Fruit fly (Drosophila melanogaster) whole organism, wandering third instar larva: Measurements from ENCODE around the gene CG7376.

Experiments
- Abd-B ChIP-seq: fragments of >200 bp; optimal IDR thresholded peaks from 2 replicates; lab custom pipeline; 2017; ENCODE audit warnings: missing biosample characterization, missing genetic modification characterization
- Hnf4 ChIP-seq: fragments of 200-800 bp; sonication (Bioruptor generic); optimal IDR thresholded peaks from 2 replicates; lab custom pipeline; 2016; ENCODE audit warnings: missing biosample characterization, mild to moderate bottlenecking, missing genetic modification characterization
- Hr83 ChIP-seq: fragments of 200-300 bp; sonication (Bioruptor generic); optimal IDR thresholded peaks from 2 replicates; lab custom pipeline; 2016; ENCODE audit warnings: missing biosample characterization, mild to moderate bottlenecking, missing genetic modification characterization, moderate library complexity; ENCODE audit not compliant: poor library complexity, severe bottlenecking
- Jra ChIP-seq: sonication (Bioruptor generic); optimal IDR thresholded peaks from 2 replicates; lab custom pipeline; 2016; ENCODE audit warnings: missing biosample characterization, missing genetic modification characterization
- Mio ChIP-seq: sonication (Bioruptor generic); optimal IDR thresholded peaks from 2 replicates; lab custom pipeline; 2016; ENCODE audit warnings: missing biosample characterization, missing genetic modification characterization
- dsf ChIP-seq: sonication (Bioruptor generic); optimal IDR thresholded peaks from 2 replicates; lab custom pipeline; 2016; ENCODE audit warnings: missing biosample characterization, missing genetic modification characterization, borderline replicate concordance
- ey ChIP-seq: fragments of 200-800 bp; sonication (Bioruptor generic); optimal IDR thresholded peaks from 2 replicates; lab custom pipeline; 2016; ENCODE audit warnings: missing biosample characterization, missing genetic modification characterization
- foxo ChIP-seq, 2 experiments: fragments of 200-800 bp; sonication (Bioruptor generic); optimal IDR thresholded peaks; 2 replicates in 1 of 2; 3 replicates in 1 of 2; lab custom pipeline; 2016 to 2017; ENCODE audit warnings: missing biosample characterization in 2 of 2, missing genetic modification characterization in 2 of 2
- lola ChIP-seq: fragments of >200 bp; optimal IDR thresholded peaks from 2 replicates; lab custom pipeline; 2017; ENCODE audit warnings: missing biosample characterization, missing genetic modification characterization
- pan ChIP-seq: fragments of >200 bp; optimal IDR thresholded peaks from 2 replicates; lab custom pipeline; 2017
- psq ChIP-seq: fragments of 200-800 bp; sonication (Bioruptor generic); optimal IDR thresholded peaks from 3 replicates; lab custom pipeline; 2017; ENCODE audit warnings: missing biosample characterization, mild to moderate bottlenecking, missing genetic modification characterization, moderate library complexity
- usp ChIP-seq: fragments of >200 bp; optimal IDR thresholded peaks from 2 replicates; lab custom pipeline; 2017; ENCODE audit warnings: missing biosample characterization, missing genetic modification characterization

DNA sequence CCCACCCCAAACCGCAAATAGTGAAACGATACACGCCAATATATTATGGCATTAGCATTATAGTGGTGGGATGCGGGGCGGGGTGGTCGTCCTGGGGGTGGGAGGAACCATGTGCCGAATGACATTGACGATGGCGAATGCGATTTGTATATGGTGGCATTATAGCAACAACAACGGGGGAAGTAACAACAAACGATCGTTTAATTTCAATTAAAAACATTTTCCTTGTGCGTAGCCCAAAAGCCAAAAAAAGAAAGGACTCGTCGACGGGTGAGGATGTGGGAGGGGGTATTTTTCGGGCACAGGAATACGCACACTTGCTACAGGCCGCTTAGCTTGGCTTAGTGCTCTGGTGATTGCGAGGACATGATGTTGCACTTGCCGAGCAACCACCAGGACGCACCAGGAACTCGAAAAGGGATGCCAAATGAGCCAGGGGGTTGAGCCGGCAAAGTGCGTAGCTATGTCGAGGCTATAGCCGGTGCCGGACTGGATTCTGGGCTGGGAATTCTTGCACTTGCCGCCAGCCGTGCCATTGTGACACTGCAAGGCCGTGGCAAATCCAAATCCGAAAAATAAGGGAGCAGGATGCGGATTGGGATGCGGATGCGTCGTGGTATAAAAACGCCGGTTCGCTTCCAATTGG lies 11.4 kb upstream of the CG7376 start, which contains the start of gene Prdm13:
- TF ChIP-seq lola (GFP tag; lab: Kevin White, UChicago) (no peak), Abd-B (GFP tag; lab: Kevin White, UChicago) (no peak), Hr83 (GFP tag; lab: Kevin White, UChicago) (no peak), dsf (no peak), foxo (GFP tag; optimal IDR thresholded peaks at IDR 0.05; lab: Kevin White, UChicago) (no peak), pan (no peak), psq (no peak), Mio (GFP tag; lab: Kevin White, UChicago) (no peak), Jra (GFP tag; lab: Kevin White, UChicago) (no peak), usp (GFP tag; lab: Kevin White, UChicago) (no peak), ey (GFP tag; lab: Kevin White, UChicago) (no peak), Hnf4 (GFP tag; lab: Kevin White, UChicago) (no peak)
